Fruit fly (Drosophila melanogaster) whole organism, prepupa: Measurements from ENCODE around the gene SP555.
A peak's percentile ranks its signal among the peaks of the same experiment; 100 is the strongest.

ENCODE experiments used
- Blimp-1 ChIP-seq: fragments of 200-800 bp; sonication (Bioruptor generic); optimal IDR thresholded peaks from 3 replicates; lab custom pipeline; 2017; ENCODE audit warnings: missing biosample characterization, missing genetic modification characterization, mild to moderate bottlenecking, moderate library complexity, missing genetic modification reagents
- CG10631 ChIP-seq: fragments of 200-800 bp; sonication (Bioruptor generic); optimal IDR thresholded peaks from 2 replicates; lab custom pipeline; 2016; ENCODE audit warnings: missing biosample characterization, missing genetic modification characterization
- CG11294 ChIP-seq: fragments of 200-800 bp; sonication (Bioruptor generic); IDR thresholded peaks from 2 replicates; pipeline ENCODE4 v1.3.6; 2022; ENCODE audit warnings: missing biosample characterization, missing genetic modification characterization
- CG11762 ChIP-seq: fragments of 200-800 bp; sonication (Bioruptor generic); optimal IDR thresholded peaks from 3 replicates; lab custom pipeline; 2016; ENCODE audit warnings: missing biosample characterization, missing genetic modification characterization; ENCODE audit not compliant: insufficient read depth
- CG11902 ChIP-seq: fragments of 200-800 bp; sonication (Bioruptor generic); optimal IDR thresholded peaks from 3 replicates; lab custom pipeline; 2016; ENCODE audit warnings: missing biosample characterization, missing genetic modification characterization
- CG15336 ChIP-seq: fragments of 200-800 bp; sonication (Bioruptor generic); IDR thresholded peaks from 2 replicates; pipeline ENCODE4 v1.3.6; 2022; ENCODE audit warnings: missing biosample characterization, missing genetic modification characterization
- CG1621 ChIP-seq: fragments of 200-800 bp; sonication (Bioruptor generic); optimal IDR thresholded peaks from 3 replicates; lab custom pipeline; 2018; ENCODE audit warnings: missing biosample characterization, mild to moderate bottlenecking, missing genetic modification characterization
- CG16779 ChIP-seq: fragments of 200-800 bp; sonication (Bioruptor generic); optimal IDR thresholded peaks from 3 replicates; lab custom pipeline; 2017; ENCODE audit warnings: missing biosample characterization, mild to moderate bottlenecking, missing genetic modification characterization
- CG3032 ChIP-seq: fragments of 200-800 bp; optimal IDR thresholded peaks from 2 replicates; lab custom pipeline; 2019; ENCODE audit warnings: missing biosample characterization, mild to moderate bottlenecking, missing genetic modification characterization, moderate library complexity
- CG31627 ChIP-seq: fragments of 200-800 bp; sonication (Bioruptor generic); optimal IDR thresholded peaks from 3 replicates; lab custom pipeline; 2016; ENCODE audit warnings: missing biosample characterization, missing genetic modification characterization
- CG32006 ChIP-seq: fragments of 200-800 bp; sonication (Bioruptor generic); optimal IDR thresholded peaks from 3 replicates; lab custom pipeline; 2017; ENCODE audit warnings: missing biosample characterization, mild to moderate bottlenecking, missing genetic modification characterization
- CG34406 ChIP-seq: fragments of 200-800 bp; sonication (Bioruptor generic); optimal IDR thresholded peaks from 3 replicates; lab custom pipeline; 2016; ENCODE audit warnings: missing biosample characterization, missing genetic modification characterization
- CG4318 ChIP-seq: fragments of 200-800 bp; sonication (Bioruptor generic); optimal IDR thresholded peaks from 3 replicates; lab custom pipeline; 2017; ENCODE audit warnings: missing biosample characterization, mild to moderate bottlenecking, missing genetic modification characterization
- CG6163 ChIP-seq: fragments of 200-800 bp; sonication (Bioruptor generic); IDR thresholded peaks from 3 replicates; pipeline ENCODE4 v1.3.6; 2022; ENCODE audit warnings: missing biosample characterization, missing genetic modification characterization
- CG6276 ChIP-seq: fragments of 200-800 bp; sonication (Bioruptor generic); optimal IDR thresholded peaks from 2 replicates; lab custom pipeline; 2017; ENCODE audit warnings: missing biosample characterization, mild to moderate bottlenecking, missing genetic modification characterization
- CG6792 ChIP-seq: fragments of 200-800 bp; sonication (Bioruptor generic); optimal IDR thresholded peaks from 3 replicates; lab custom pipeline; 2016; ENCODE audit warnings: missing biosample characterization, missing genetic modification characterization
- CG6854 ChIP-seq: fragments of 200-800 bp; sonication (Bioruptor generic); optimal IDR thresholded peaks from 2 replicates; lab custom pipeline; 2017; ENCODE audit warnings: missing biosample characterization, mild to moderate bottlenecking, missing genetic modification characterization
- CG7368 ChIP-seq: fragments of 200-800 bp; sonication (Bioruptor generic); optimal IDR thresholded peaks from 3 replicates; lab custom pipeline; 2016; ENCODE audit warnings: missing biosample characterization, missing genetic modification characterization
- CG8119 ChIP-seq: fragments of 200-800 bp; sonication (Bioruptor generic); IDR thresholded peaks from 3 replicates; pipeline ENCODE4 v1.3.6; 2022; ENCODE audit warnings: missing biosample characterization, missing genetic modification characterization
- CG8319 ChIP-seq: fragments of 200-800 bp; sonication (Bioruptor generic); optimal IDR thresholded peaks from 3 replicates; lab custom pipeline; 2016; ENCODE audit warnings: missing biosample characterization, missing genetic modification characterization
- CG9139 ChIP-seq: fragments of 200-800 bp; sonication (Bioruptor generic); optimal IDR thresholded peaks from 3 replicates; lab custom pipeline; 2017; ENCODE audit warnings: missing biosample characterization, mild to moderate bottlenecking, missing genetic modification characterization
- Eip75B ChIP-seq: fragments of 200-800 bp; sonication (Bioruptor generic); optimal IDR thresholded peaks from 3 replicates; lab custom pipeline; 2016; ENCODE audit warnings: missing biosample characterization, missing genetic modification characterization
- Eip78C ChIP-seq: fragments of 200-800 bp; sonication (Bioruptor generic); peaks from one replicate; lab custom pipeline; 2016; ENCODE audit warnings: missing biosample characterization, missing genetic modification characterization
- Eip93F ChIP-seq: fragments of 200-800 bp; sonication (Bioruptor generic); optimal IDR thresholded peaks from 2 replicates; lab custom pipeline; 2016; ENCODE audit warnings: missing biosample characterization, mild to moderate bottlenecking, missing genetic modification characterization
- Ets21C ChIP-seq: fragments of 200-800 bp; sonication (Bioruptor generic); optimal IDR thresholded peaks from 3 replicates; lab custom pipeline; 2016; ENCODE audit warnings: missing biosample characterization, missing genetic modification characterization
- Ets96B ChIP-seq: fragments of 200-800 bp; optimal IDR thresholded peaks from 2 replicates; lab custom pipeline; 2019; ENCODE audit warnings: missing biosample characterization, mild to moderate bottlenecking, missing genetic modification characterization, moderate library complexity
- Gug ChIP-seq: fragments of 200-800 bp; sonication (Bioruptor generic); IDR thresholded peaks from 2 replicates; pipeline ENCODE4 v1.3.6; 2022; ENCODE audit warnings: missing biosample characterization, missing genetic modification characterization
- Hr38 ChIP-seq: sonication (Bioruptor generic); optimal IDR thresholded peaks from 2 replicates; lab custom pipeline; 2016; ENCODE audit warnings: missing biosample characterization, missing genetic modification characterization
- Hr39 ChIP-seq: fragments of 200-800 bp; sonication (Bioruptor generic); optimal IDR thresholded peaks from 2 replicates; lab custom pipeline; 2016; ENCODE audit warnings: missing biosample characterization, missing genetic modification characterization
- Hr4 ChIP-seq: fragments of 200-800 bp; sonication (Bioruptor generic); optimal IDR thresholded peaks from 3 replicates; lab custom pipeline; 2016; ENCODE audit warnings: missing biosample characterization, missing genetic modification characterization
- Lpt ChIP-seq: fragments of 200-800 bp; sonication (Bioruptor generic); optimal IDR thresholded peaks from 3 replicates; lab custom pipeline; 2016; ENCODE audit warnings: missing biosample characterization, missing genetic modification characterization
- Met ChIP-seq: fragments of 200-800 bp; sonication (Bioruptor generic); optimal IDR thresholded peaks from 3 replicates; lab custom pipeline; 2016; ENCODE audit warnings: missing biosample characterization, missing genetic modification characterization
- OdsH ChIP-seq: fragments of 200-800 bp; sonication (Bioruptor generic); optimal IDR thresholded peaks from 3 replicates; lab custom pipeline; 2016; ENCODE audit warnings: missing biosample characterization, missing genetic modification characterization
- Smox ChIP-seq: fragments of 200-800 bp; sonication (Bioruptor generic); optimal IDR thresholded peaks from 3 replicates; lab custom pipeline; 2016; ENCODE audit warnings: missing biosample characterization, missing genetic modification characterization
- Sox102F ChIP-seq: fragments of 200-800 bp; sonication (Bioruptor generic); optimal IDR thresholded peaks from 2 replicates; lab custom pipeline; 2016; ENCODE audit warnings: missing biosample characterization, mild to moderate bottlenecking, missing genetic modification characterization
- Sox14 ChIP-seq: fragments of 200-800 bp; sonication (Bioruptor generic); optimal IDR thresholded peaks from 3 replicates; lab custom pipeline; 2016; ENCODE audit warnings: missing biosample characterization, missing genetic modification characterization
- Sox15 ChIP-seq: fragments of 200-800 bp; sonication (Bioruptor generic); optimal IDR thresholded peaks from 3 replicates; lab custom pipeline; 2016; ENCODE audit warnings: missing biosample characterization, missing genetic modification characterization
- achi ChIP-seq: fragments of 200-800 bp; sonication (Bioruptor generic); optimal IDR thresholded peaks from 3 replicates; lab custom pipeline; 2016; ENCODE audit warnings: missing biosample characterization, missing genetic modification characterization
- cyc ChIP-seq: fragments of 200-800 bp; sonication (Bioruptor generic); optimal IDR thresholded peaks from 3 replicates; lab custom pipeline; 2016; ENCODE audit warnings: missing biosample characterization, missing genetic modification characterization
- eg ChIP-seq: fragments of 200-800 bp; sonication (Bioruptor generic); IDR thresholded peaks from 3 replicates; pipeline ENCODE4 v1.3.6; 2022; ENCODE audit warnings: missing biosample characterization, missing genetic modification characterization
- esn ChIP-seq: fragments of 200-800 bp; sonication (Bioruptor generic); optimal IDR thresholded peaks from 2 replicates; lab custom pipeline; 2016; ENCODE audit warnings: missing biosample characterization, mild to moderate bottlenecking, missing genetic modification characterization, moderate library complexity
- fd59A ChIP-seq: fragments of 200-800 bp; sonication (Bioruptor generic); optimal IDR thresholded peaks from 2 replicates; lab custom pipeline; 2017; ENCODE audit warnings: missing biosample characterization, mild to moderate bottlenecking, missing genetic modification characterization, missing genetic modification reagents
- fkh ChIP-seq: fragments of 200-800 bp; sonication (Bioruptor generic); optimal IDR thresholded peaks from 3 replicates; lab custom pipeline; 2017; ENCODE audit warnings: missing biosample characterization, mild to moderate bottlenecking, missing genetic modification characterization, moderate library complexity
- net ChIP-seq: fragments of 200-800 bp; sonication (Bioruptor generic); optimal IDR thresholded peaks from 3 replicates; lab custom pipeline; 2016; ENCODE audit warnings: missing biosample characterization, missing genetic modification characterization
- pdm3 ChIP-seq: fragments of 200-800 bp; sonication (Bioruptor generic); optimal IDR thresholded peaks from 3 replicates; lab custom pipeline; 2016; ENCODE audit warnings: missing biosample characterization, missing genetic modification characterization
- salr ChIP-seq, 2 experiments: fragments of 200-800 bp; sonication (Bioruptor generic); optimal IDR thresholded peaks; 3 replicates each; lab custom pipeline; 2016 to 2018; ENCODE audit warnings: missing biosample characterization in 2 of 2, missing genetic modification characterization in 2 of 2, mild to moderate bottlenecking in 1 of 2
- spab ChIP-seq: fragments of 200-800 bp; sonication (Bioruptor generic); optimal IDR thresholded peaks from 2 replicates; lab custom pipeline; 2017; ENCODE audit warnings: missing biosample characterization, mild to moderate bottlenecking, missing genetic modification characterization, missing genetic modification reagents
- svp ChIP-seq: fragments of 200-800 bp; sonication (Bioruptor generic); peaks from one replicate; lab custom pipeline; 2016; ENCODE audit warnings: missing biosample characterization, missing genetic modification characterization
- topi ChIP-seq: fragments of 200-800 bp; sonication (Bioruptor generic); optimal IDR thresholded peaks from 3 replicates; lab custom pipeline; 2016; ENCODE audit warnings: missing biosample characterization, missing genetic modification characterization
- vri ChIP-seq: fragments of 200-800 bp; sonication (Bioruptor generic); optimal IDR thresholded peaks from 3 replicates; lab custom pipeline; 2016; ENCODE audit warnings: missing biosample characterization, mild to moderate bottlenecking, missing genetic modification characterization

SP555 gene

dm6 chr2L:5050825-5051224 lies 13.3 kb downstream of the SP555 start, which contains the start of gene CG9121:
Gene CG9121 (minus strand): TSS chr2L:5051062.
- TF ChIP-seq Hr38 (GFP tag; lab: Kevin White, UChicago) (no peak), Eip78C (GFP tag; lab: Kevin White, UChicago) (peak; percentile 8)

dm6 chr2L:5052367-5052914 lies 14.9 kb downstream of the SP555 start, which contains the start of gene senju:
Gene senju (plus strand): TSS chr2L:5052843.
- TF ChIP-seq CG11294 (GFP tag; lab: Robert Waterston, UW), result peak; percentile 62
- peak; percentile 85 for TF ChIP-seq CG10631 (GFP tag; lab: Kevin White, UChicago)
- peak; percentile 82 for TF ChIP-seq Ets21C (GFP tag; lab: Kevin White, UChicago)
- peak; percentile 80 for TF ChIP-seq CG8319 (GFP tag; lab: Kevin White, UChicago)
- peak; percentile 87 for TF ChIP-seq CG8119 (GFP tag; lab: Robert Waterston, UW)
- TF ChIP-seq CG16779, result peak; percentile 58
- peak; percentile 84 for TF ChIP-seq CG15336 (GFP tag; lab: Robert Waterston, UW)
- TF ChIP-seq Lpt (GFP tag; lab: Kevin White, UChicago), result peak; percentile 79
- TF ChIP-seq Ets96B, result peak; percentile 77
- peak; percentile 91 for TF ChIP-seq Sox14 (GFP tag; lab: Kevin White, UChicago)
- peak; percentile 89 for TF ChIP-seq CG31627 (GFP tag; lab: Kevin White, UChicago)
- TF ChIP-seq CG11762, result peak; percentile 75
- peak; percentile 95 for TF ChIP-seq Eip78C (GFP tag; lab: Kevin White, UChicago)
- TF ChIP-seq Hr39 (GFP tag; lab: Kevin White, UChicago), result peak; percentile 84
- TF ChIP-seq vri (GFP tag; lab: Kevin White, UChicago), result peak; percentile 85
- TF ChIP-seq net (GFP tag; lab: Kevin White, UChicago), result peak; percentile 90
- TF ChIP-seq CG1621 (tag; lab: Kevin White, UChicago), result peak; percentile 80
- peak; percentile 48 for TF ChIP-seq Blimp-1
- peak; percentile 86 for TF ChIP-seq Sox102F (GFP tag; lab: Kevin White, UChicago)
- TF ChIP-seq achi (GFP tag; lab: Kevin White, UChicago), result peak; percentile 86
- TF ChIP-seq CG4318 (GFP tag; lab: Kevin White, UChicago), result no peak
- no peak for TF ChIP-seq Eip93F
- TF ChIP-seq Smox (GFP tag; lab: Kevin White, UChicago), result peak; percentile 84
- TF ChIP-seq fd59A (GFP tag; lab: Kevin White, UChicago), result peak; percentile 57
- peak; percentile 90 for TF ChIP-seq pdm3 (GFP tag; lab: Kevin White, UChicago)
- peak; percentile 83 for TF ChIP-seq CG7368 (GFP tag; lab: Kevin White, UChicago)
- TF ChIP-seq Hr4 (GFP tag; lab: Kevin White, UChicago), result peak; percentile 89
- TF ChIP-seq CG6276 (GFP tag; lab: Kevin White, UChicago), result no peak
- peak; percentile 72 for TF ChIP-seq CG11902 (GFP tag; lab: Kevin White, UChicago)
- TF ChIP-seq Hr38 (GFP tag; lab: Kevin White, UChicago), result peak; percentile 29
- TF ChIP-seq Gug, result peak; percentile 61
- peak; percentile 73 for TF ChIP-seq Sox15 (GFP tag; lab: Kevin White, UChicago)
- TF ChIP-seq CG32006 (GFP tag; lab: Kevin White, UChicago), result peak; percentile 86
- TF ChIP-seq CG6792 (GFP tag; lab: Kevin White, UChicago), result peak; percentile 90
- TF ChIP-seq cyc (GFP tag; lab: Kevin White, UChicago), result peak; percentile 84
- peak; percentile 83 for TF ChIP-seq Eip75B (GFP tag; lab: Kevin White, UChicago)
- peak; percentile 83 for TF ChIP-seq fkh (GFP tag; lab: Kevin White, UChicago)
- peak; percentile 51 for TF ChIP-seq CG9139 (GFP tag; lab: Kevin White, UChicago)
- TF ChIP-seq svp (GFP tag; lab: Kevin White, UChicago), result peak; percentile 93
- TF ChIP-seq topi, result peak; percentile 86
- TF ChIP-seq CG6854, result peak; percentile 77
- peak; percentile 87 for TF ChIP-seq Met
- peak; percentile 88 for TF ChIP-seq OdsH (GFP tag; lab: Kevin White, UChicago)
- TF ChIP-seq eg (GFP tag; lab: Robert Waterston, UW), result peak; percentile 91
- TF ChIP-seq CG3032 (tag; lab: Kevin White, UChicago), result peak; percentile 68
- peak; percentile 79 for TF ChIP-seq CG34406 (GFP tag; lab: Kevin White, UChicago)
- peak; percentile 92 for TF ChIP-seq esn (GFP tag; lab: Kevin White, UChicago)
- peak; percentile 66 to 67 for TF ChIP-seq salr (GFP tag; optimal IDR thresholded peaks at IDR 0.05; lab: Kevin White, UChicago)
- peak; percentile 92 for TF ChIP-seq CG6163
- TF ChIP-seq spab, result peak; percentile 75
